Worm (Caenorhabditis elegans) whole organism, L3 larva: ENCODE data around the gene nep-23.

Experiments
- daf-12 ChIP-seq: fragments of 150-350 bp; optimal IDR thresholded peaks from 2 replicates; lab custom pipeline; 2014; ENCODE audit warnings: missing biosample characterization, missing genetic modification reagents, missing genetic modification characterization
- mdl-1 ChIP-seq: fragments of 150-350 bp; optimal IDR thresholded peaks from 2 replicates; lab custom pipeline; 2014; ENCODE audit warnings: missing biosample characterization, missing genetic modification characterization
- nhr-11 ChIP-seq: fragments of 150-350 bp; optimal IDR thresholded peaks from 2 replicates; lab custom pipeline; 2014; ENCODE audit warnings: missing biosample characterization, missing genetic modification characterization
- nhr-25 ChIP-seq: sonication (generic microtip); optimal IDR thresholded peaks from 2 replicates; lab custom pipeline; 2017; ENCODE audit warnings: missing biosample characterization, missing genetic modification characterization
- pha-4 ChIP-seq: fragments of 150-350 bp; optimal IDR thresholded peaks from 2 replicates; lab custom pipeline; 2014; ENCODE audit warnings: missing biosample characterization, missing genetic modification reagents, missing genetic modification characterization
- unc-39 ChIP-seq: sonication (generic microtip); optimal IDR thresholded peaks from 4 replicates; lab custom pipeline; 2017; ENCODE audit warnings: missing biosample characterization, missing genetic modification characterization
- zag-1 ChIP-seq: fragments of 150-350 bp; optimal IDR thresholded peaks from 2 replicates; lab custom pipeline; 2014; ENCODE audit warnings: missing biosample characterization, missing genetic modification characterization
- ztf-11 ChIP-seq: fragments of 150-350 bp; optimal IDR thresholded peaks from 2 replicates; lab custom pipeline; 2014; ENCODE audit warnings: missing biosample characterization, missing genetic modification characterization

DNA sequence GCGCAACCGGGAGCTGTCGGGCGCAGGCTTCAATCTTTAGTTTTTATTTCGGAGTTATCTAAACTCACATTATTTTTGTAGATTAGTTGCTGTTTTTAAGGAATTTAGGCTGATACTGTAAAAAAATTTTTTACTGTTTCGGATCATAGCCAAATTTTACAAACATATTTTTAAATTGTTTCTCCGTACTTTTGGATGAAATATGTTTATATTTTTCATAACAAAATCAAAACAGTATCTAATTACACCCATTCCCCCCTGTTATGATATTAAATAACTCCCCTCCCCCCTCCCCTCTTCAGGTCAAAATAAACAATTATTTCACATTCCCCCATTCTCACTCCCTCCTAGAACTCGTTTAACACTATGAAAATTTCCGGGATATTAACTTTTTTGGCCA is 4.4 kb upstream of the nep-23 start, which contains the start of gene Y116A8C.3:
- TF ChIP-seq pha-4 (tag; lab: Kevin White, UChicago) (no peak), zag-1 (tag; lab: Kevin White, UChicago) (no peak), nhr-25 (tag; lab: Kevin White, UChicago) (no peak), ztf-11 (no peak), unc-39 (tag; lab: Kevin White, UChicago) (no peak), nhr-11 (tag; lab: Kevin White, UChicago) (no peak), mdl-1 (tag; lab: Kevin White, UChicago) (no peak), daf-12 (no peak)
